Fruit fly (Drosophila melanogaster): Measurements from ENCODE around the gene CG9547.

CG9547 gene

DNA sequence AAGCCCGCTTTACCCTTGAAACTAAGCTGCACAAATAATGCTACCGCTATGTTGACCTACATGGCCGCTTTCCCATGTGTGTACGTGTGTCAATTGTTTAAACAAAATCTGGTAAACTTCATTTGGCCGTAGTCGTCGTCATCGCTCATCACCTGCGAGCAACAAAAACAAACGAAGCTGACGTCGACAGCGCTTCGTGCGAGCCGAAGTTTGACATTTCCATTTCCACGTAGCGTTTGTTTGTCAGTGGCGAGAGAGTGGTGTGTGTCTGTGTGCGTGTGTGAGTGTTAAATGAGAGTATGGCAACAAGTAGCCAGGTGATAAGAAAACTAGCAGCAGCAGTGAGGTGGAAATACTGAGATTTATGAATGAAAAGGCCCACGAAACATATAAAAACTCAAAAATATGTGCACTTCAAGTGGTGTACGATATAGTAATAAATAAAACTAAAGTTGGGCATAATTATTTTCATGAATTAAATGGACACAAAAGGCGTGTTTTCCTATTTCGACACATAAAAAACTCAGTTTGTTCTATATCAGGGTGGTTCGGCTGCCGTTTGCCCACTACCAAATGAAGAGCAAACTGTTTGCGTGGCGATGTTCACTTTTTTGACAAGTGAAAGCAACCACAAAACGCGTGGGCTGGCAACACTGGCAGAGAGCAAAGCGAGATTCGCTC lies 15.0 kb downstream of the CG9547 start (continued):
- TF ChIP-seq Pdp1 (GFP tag; optimal IDR thresholded peaks at IDR 0.05), result no peak
- TF ChIP-seq CG12155 (GFP tag; optimal IDR thresholded peaks at IDR 0.05), result peak; percentile 17
- TF ChIP-seq CG34422 (GFP tag; IDR thresholded peaks at IDR 0.05), result peak; percentile 14; the same call in 1 of the 3 replicates
- peak; percentile 50; the same call in 1 of the 2 replicates for TF ChIP-seq CG9932 (GFP tag; IDR thresholded peaks at IDR 0.05)
- no peak for TF ChIP-seq Rx (GFP tag; IDR thresholded peaks at IDR 0.05)
- no peak for TF ChIP-seq D (optimal IDR thresholded peaks at IDR 0.05)
- TF ChIP-seq D (GFP tag; optimal IDR thresholded peaks at IDR 0.05), result peak; percentile 20
- no peak for TF ChIP-seq CG30431 (GFP tag; optimal IDR thresholded peaks at IDR 0.05)
- TF ChIP-seq MESR4 (GFP tag; optimal IDR thresholded peaks at IDR 0.05), result no peak
- no peak for TF ChIP-seq CG9609 (GFP tag; optimal IDR thresholded peaks at IDR 0.05)
- no peak for TF ChIP-seq CG3847 (GFP tag; IDR thresholded peaks at IDR 0.05)
- TF ChIP-seq pfk (GFP tag; optimal IDR thresholded peaks at IDR 0.05), result peak; percentile 67
- peak; percentile 18 for TF ChIP-seq emc (GFP tag; optimal IDR thresholded peaks at IDR 0.05)
- peak; percentile 55; the same call in 2 of the 3 replicates for TF ChIP-seq ci (GFP tag; IDR thresholded peaks at IDR 0.05)
- no peak for TF ChIP-seq onecut (GFP tag; IDR thresholded peaks at IDR 0.05)
- no peak for TF ChIP-seq CG10979 (tag; optimal IDR thresholded peaks at IDR 0.05)
- no peak for TF ChIP-seq klu (GFP tag; IDR thresholded peaks at IDR 0.05)
- no peak for TF ChIP-seq CG2199 (GFP tag; IDR thresholded peaks at IDR 0.05)
- TF ChIP-seq Optix (GFP tag; IDR thresholded peaks at IDR 0.05), result no peak
- no peak for TF ChIP-seq zfh1 (GFP tag; IDR thresholded peaks at IDR 0.05)
- TF ChIP-seq CG4707 (GFP tag; optimal IDR thresholded peaks at IDR 0.05), result peak; percentile 49
- no peak for TF ChIP-seq CG1792 (GFP tag; optimal IDR thresholded peaks at IDR 0.05)
- no peak for TF ChIP-seq gfzf (GFP tag; optimal IDR thresholded peaks at IDR 0.05)
- no peak for TF ChIP-seq CG6175 (GFP tag; IDR thresholded peaks at IDR 0.05)
- TF ChIP-seq ATbp (GFP tag; optimal IDR thresholded peaks at IDR 0.05), result peak; percentile 80
- no peak for TF ChIP-seq da (GFP tag; optimal IDR thresholded peaks at IDR 0.05)
- TF ChIP-seq eyg (GFP tag; optimal IDR thresholded peaks at IDR 0.05), result peak; percentile 8
- TF ChIP-seq CG14965 (GFP tag; optimal IDR thresholded peaks at IDR 0.05; ENCODE audit: borderline replicate concordance), result no peak
- peak; percentile 18 for TF ChIP-seq CG2712 (tag; optimal IDR thresholded peaks at IDR 0.05)
- no peak for TF ChIP-seq CG1647 (GFP tag; optimal IDR thresholded peaks at IDR 0.05)
- TF ChIP-seq Fer1 (GFP tag; optimal IDR thresholded peaks at IDR 0.05), result peak; percentile 85
- TF ChIP-seq CG9215 (GFP tag; IDR thresholded peaks at IDR 0.05), result peak; percentile 84
- TF ChIP-seq CG10267 (tag; optimal IDR thresholded peaks at IDR 0.05), result peak; percentile 8
- TF ChIP-seq D19B (GFP tag; optimal IDR thresholded peaks at IDR 0.05), result no peak
- TF ChIP-seq psq (GFP tag; optimal IDR thresholded peaks at IDR 0.05), result no peak
- no peak for TF ChIP-seq Sox102F (GFP tag; optimal IDR thresholded peaks at IDR 0.05)
- TF ChIP-seq CG18764 (GFP tag; optimal IDR thresholded peaks at IDR 0.05), result no peak
- no peak for TF ChIP-seq lilli (GFP tag; optimal IDR thresholded peaks at IDR 0.05)
- no peak for TF ChIP-seq Six4 (GFP tag; optimal IDR thresholded peaks at IDR 0.05)
- TF ChIP-seq peb (GFP tag; IDR thresholded peaks at IDR 0.05), result no peak
- no peak for TF ChIP-seq CG31388 (GFP tag; optimal IDR thresholded peaks at IDR 0.05)
- TF ChIP-seq hth (optimal IDR thresholded peaks at IDR 0.05), result no peak
- no peak for TF ChIP-seq Taf1 (GFP tag; IDR thresholded peaks at IDR 0.05)
- no peak for TF ChIP-seq lov (optimal IDR thresholded peaks at IDR 0.05)
- peak; percentile 12; the same call in 1 of the 3 replicates for TF ChIP-seq lov (GFP tag; IDR thresholded peaks at IDR 0.05)
- peak; percentile 65 for TF ChIP-seq CG10431 (GFP tag; optimal IDR thresholded peaks at IDR 0.05)
- TF ChIP-seq CG16813 (GFP tag; IDR thresholded peaks at IDR 0.05; ENCODE audit: partially characterized antibody), result no peak
- TF ChIP-seq z (GFP tag; IDR thresholded peaks at IDR 0.05), result no peak
- peak; percentile 88 for TF ChIP-seq mirr (GFP tag; optimal IDR thresholded peaks at IDR 0.05)
- TF ChIP-seq CG13296 (GFP tag; optimal IDR thresholded peaks at IDR 0.05), result peak; percentile 83
- no peak for TF ChIP-seq CG31224 (GFP tag; IDR thresholded peaks at IDR 0.05)
- TF ChIP-seq odd (GFP tag; optimal IDR thresholded peaks at IDR 0.05), result peak; percentile 28

All from whole organism, embryonic.